Fruit fly (Drosophila melanogaster) whole organism, embryonic: ENCODE results near the gene NimB1.

Source experiments
- B-H1 ChIP-seq: fragments of 200-800 bp; sonication (Bioruptor generic); IDR thresholded peaks from 3 replicates; pipeline ENCODE4 v1.3.6; 2022; ENCODE audit warnings: missing biosample characterization, missing genetic modification characterization
- cg ChIP-seq: fragments of 200-800 bp; sonication (Bioruptor generic); optimal IDR thresholded peaks from 3 replicates; lab custom pipeline; 2019; ENCODE audit warnings: missing biosample characterization, mild to moderate bottlenecking, missing genetic modification characterization, moderate library complexity

dm6 chr2L:13914425-13914824, 48.9 kb upstream of the NimB1 start, which contains the start of gene Ance-3:
- no peak for TF ChIP-seq B-H1
- TF ChIP-seq cg (GFP tag; lab: Kevin White, UChicago) = no peak
